Fruit fly (Drosophila melanogaster): ENCODE results near the gene svp.

Gene svp

dm6 chr3R:12272826-12273225 lies 14.3 kb downstream of the svp start, which contains the start of gene Sfp87B:
TSS of gene Sfp87B (plus strand) at chr3R:12273126.
- TF ChIP-seq usp (GFP tag; optimal IDR thresholded peaks at IDR 0.05) (no peak), lola (GFP tag; optimal IDR thresholded peaks at IDR 0.05) (no peak), Rel (GFP tag; optimal IDR thresholded peaks at IDR 0.05) (no peak), Rel (tag; optimal IDR thresholded peaks at IDR 0.05) (no peak), Mio (GFP tag; optimal IDR thresholded peaks at IDR 0.05) (no peak), h (GFP tag; optimal IDR thresholded peaks at IDR 0.05) (no peak), psq (GFP tag; optimal IDR thresholded peaks at IDR 0.05) (no peak), N (GFP tag; optimal IDR thresholded peaks at IDR 0.05) (no peak), Sp1 (GFP tag; optimal IDR thresholded peaks at IDR 0.05) (no peak), dl (GFP tag; optimal IDR thresholded peaks at IDR 0.05; ENCODE audit: insufficient read depth in 1 of 2, partially characterized antibody in 2 of 2) (no peak), GATAd (GFP tag; optimal IDR thresholded peaks at IDR 0.05) (no peak), CG32264 (GFP tag; optimal IDR thresholded peaks at IDR 0.05) (no peak)

dm6 chr3R:12279019-12279418 lies 20.5 kb downstream of the svp start:
- peak; percentile 18 for TF ChIP-seq Dif (GFP tag; optimal IDR thresholded peaks at IDR 0.05; ENCODE audit: partially characterized antibody)
- TF ChIP-seq ey (GFP tag; optimal IDR thresholded peaks at IDR 0.05) = no peak
- no peak for TF ChIP-seq Mio (GFP tag; optimal IDR thresholded peaks at IDR 0.05)
- TF ChIP-seq Hnf4 (GFP tag; optimal IDR thresholded peaks at IDR 0.05) = peak; percentile 18
- TF ChIP-seq tai (GFP tag; optimal IDR thresholded peaks at IDR 0.05) = no peak
- no peak for TF ChIP-seq GATAd (GFP tag; optimal IDR thresholded peaks at IDR 0.05)
- TF ChIP-seq psq (GFP tag; optimal IDR thresholded peaks at IDR 0.05) = no peak
- TF ChIP-seq usp (GFP tag; optimal IDR thresholded peaks at IDR 0.05) = no peak
- TF ChIP-seq Rel (GFP tag; optimal IDR thresholded peaks at IDR 0.05) = no peak
- peak; percentile 38 for TF ChIP-seq Rel (tag; optimal IDR thresholded peaks at IDR 0.05)
- TF ChIP-seq rgr (GFP tag; optimal IDR thresholded peaks at IDR 0.05) = no peak
- no peak for TF ChIP-seq Sp1 (GFP tag; optimal IDR thresholded peaks at IDR 0.05)
- peak; percentile 33 to 40 for TF ChIP-seq dl (GFP tag; optimal IDR thresholded peaks at IDR 0.05; ENCODE audit: insufficient read depth in 1 of 2, partially characterized antibody in 2 of 2)

- TF ChIP-seq psq (GFP tag; optimal IDR thresholded peaks at IDR 0.05) (no peak), Hr83 (GFP tag; optimal IDR thresholded peaks at IDR 0.05; ENCODE audit: poor library complexity, severe bottlenecking) (peak; percentile 79), Hnf4 (GFP tag; optimal IDR thresholded peaks at IDR 0.05) (no peak), fru (GFP tag; optimal IDR thresholded peaks at IDR 0.05) (no peak), Rel (GFP tag; optimal IDR thresholded peaks at IDR 0.05) (no peak), Rel (tag; optimal IDR thresholded peaks at IDR 0.05) (peak; percentile 50), Vsx2 (GFP tag; optimal IDR thresholded peaks at IDR 0.05; ENCODE audit: partially characterized antibody) (peak; percentile 36), Hr78 (GFP tag; optimal IDR thresholded peaks at IDR 0.05) (no peak), dl (GFP tag; optimal IDR thresholded peaks at IDR 0.05; ENCODE audit: insufficient read depth in 1 of 2, partially characterized antibody in 2 of 2) (peak in 1 of 2 experiments; percentile 13), br (GFP tag; optimal IDR thresholded peaks at IDR 0.05) (peak; percentile 17), Myc (optimal IDR thresholded peaks at IDR 0.05) (no peak), h (GFP tag; optimal IDR thresholded peaks at IDR 0.05) (peak; percentile 4), foxo (GFP tag; optimal IDR thresholded peaks at IDR 0.05) (peak in 1 of 2 experiments; percentile 7), CrebA (GFP tag; optimal IDR thresholded peaks at IDR 0.05; ENCODE audit: borderline replicate concordance) (peak; percentile 45), lola (GFP tag; optimal IDR thresholded peaks at IDR 0.05) (no peak), dmrt93B (GFP tag; optimal IDR thresholded peaks at IDR 0.05) (no peak), Dif (GFP tag; optimal IDR thresholded peaks at IDR 0.05; ENCODE audit: partially characterized antibody) (peak; percentile 87), Abd-B (GFP tag; optimal IDR thresholded peaks at IDR 0.05) (no peak)
Measured at dm6 chr3R:12280729-12281342, 22.3 kb downstream of the svp start.

- TF ChIP-seq Myc (optimal IDR thresholded peaks at IDR 0.05) (no peak), foxo (GFP tag; optimal IDR thresholded peaks at IDR 0.05) (no peak), fru (GFP tag; optimal IDR thresholded peaks at IDR 0.05) (no peak), Hnf4 (GFP tag; optimal IDR thresholded peaks at IDR 0.05) (no peak), ey (GFP tag; optimal IDR thresholded peaks at IDR 0.05) (no peak), psq (GFP tag; optimal IDR thresholded peaks at IDR 0.05) (no peak), CG32264 (GFP tag; optimal IDR thresholded peaks at IDR 0.05) (no peak), tai (GFP tag; optimal IDR thresholded peaks at IDR 0.05) (no peak), dl (GFP tag; optimal IDR thresholded peaks at IDR 0.05; ENCODE audit: insufficient read depth in 1 of 2, partially characterized antibody in 2 of 2) (no peak), Abd-B (GFP tag; optimal IDR thresholded peaks at IDR 0.05) (no peak), Sp1 (GFP tag; optimal IDR thresholded peaks at IDR 0.05) (no peak), sv (GFP tag; optimal IDR thresholded peaks at IDR 0.05) (no peak), OdsH (GFP tag; optimal IDR thresholded peaks at IDR 0.05) (no peak), Rel (GFP tag; optimal IDR thresholded peaks at IDR 0.05) (no peak), Rel (tag; optimal IDR thresholded peaks at IDR 0.05) (no peak), CG9705 (GFP tag; optimal IDR thresholded peaks at IDR 0.05) (no peak), lola (GFP tag; optimal IDR thresholded peaks at IDR 0.05) (no peak), woc (GFP tag; optimal IDR thresholded peaks at IDR 0.05) (no peak), h (GFP tag; optimal IDR thresholded peaks at IDR 0.05) (no peak), br (GFP tag; optimal IDR thresholded peaks at IDR 0.05) (no peak), Mio (GFP tag; optimal IDR thresholded peaks at IDR 0.05) (no peak)
Measured at dm6 chr3R:12285589-12285988, 27.1 kb downstream of the svp start.
